Worm (Caenorhabditis elegans): ENCODE results near the gene bath-15.
A peak's percentile ranks its signal among the peaks of the same experiment; 100 is the strongest.

Gene bath-15

DNA sequence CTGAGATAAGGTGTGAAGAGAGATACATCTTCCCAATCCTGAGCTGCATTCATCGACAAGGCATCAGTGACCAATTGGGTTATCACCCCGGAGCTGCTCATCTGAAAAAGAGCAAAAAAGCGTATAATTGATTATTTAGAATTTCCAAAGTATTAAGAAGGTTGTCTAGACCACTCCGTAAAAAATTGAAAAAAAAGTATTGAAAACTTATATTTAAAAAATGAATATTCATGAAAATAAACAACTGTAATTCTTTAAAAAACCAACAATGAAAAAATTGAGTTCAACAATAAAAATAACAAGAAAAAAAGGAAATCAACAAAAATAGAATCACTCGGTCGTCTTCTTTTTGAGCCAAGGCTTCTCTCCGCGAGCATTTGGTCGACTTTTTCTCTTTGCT is 12.3 kb downstream of the bath-15 start, which contains the start of gene mtx-2:
mtx-2 (minus strand) TSS at position 101 of the 400 bp plus-strand sequence.
- no peak for TF ChIP-seq ref-1 (GFP tag; conservative IDR thresholded peaks at IDR 0.05)
- no peak for TF ChIP-seq flt-1 (GFP tag; IDR thresholded peaks at IDR 0.05)
- TF ChIP-seq tab-1 (GFP tag; IDR thresholded peaks at IDR 0.05): no peak
- no peak for TF ChIP-seq ztf-29 (GFP tag; IDR thresholded peaks at IDR 0.05)
- TF ChIP-seq ztf-23 (GFP tag; IDR thresholded peaks at IDR 0.05): no peak
- no peak for TF ChIP-seq klf-2 (GFP tag; conservative IDR thresholded peaks at IDR 0.05)
- TF ChIP-seq med-1 (GFP tag; optimal IDR thresholded peaks at IDR 0.05; ENCODE audit: insufficient read depth): no peak
- TF ChIP-seq cog-1 (tag; optimal IDR thresholded peaks at IDR 0.05): no peak
- TF ChIP-seq T22C8.4 (GFP tag; IDR thresholded peaks at IDR 0.05): no peak

- TF ChIP-seq cog-1 (tag; optimal IDR thresholded peaks at IDR 0.05) (no peak), klf-2 (GFP tag; conservative IDR thresholded peaks at IDR 0.05) (no peak), flt-1 (GFP tag; IDR thresholded peaks at IDR 0.05) (no peak), ztf-29 (GFP tag; IDR thresholded peaks at IDR 0.05) (no peak), ref-1 (GFP tag; conservative IDR thresholded peaks at IDR 0.05) (no peak), tab-1 (GFP tag; IDR thresholded peaks at IDR 0.05) (no peak), T22C8.4 (GFP tag; IDR thresholded peaks at IDR 0.05) (no peak), med-1 (GFP tag; optimal IDR thresholded peaks at IDR 0.05; ENCODE audit: insufficient read depth) (no peak), ztf-23 (GFP tag; IDR thresholded peaks at IDR 0.05) (no peak)
These were observed 13.6 kb downstream of the bath-15 start for ce11 chrIII:7762250-7762649.

DNA sequence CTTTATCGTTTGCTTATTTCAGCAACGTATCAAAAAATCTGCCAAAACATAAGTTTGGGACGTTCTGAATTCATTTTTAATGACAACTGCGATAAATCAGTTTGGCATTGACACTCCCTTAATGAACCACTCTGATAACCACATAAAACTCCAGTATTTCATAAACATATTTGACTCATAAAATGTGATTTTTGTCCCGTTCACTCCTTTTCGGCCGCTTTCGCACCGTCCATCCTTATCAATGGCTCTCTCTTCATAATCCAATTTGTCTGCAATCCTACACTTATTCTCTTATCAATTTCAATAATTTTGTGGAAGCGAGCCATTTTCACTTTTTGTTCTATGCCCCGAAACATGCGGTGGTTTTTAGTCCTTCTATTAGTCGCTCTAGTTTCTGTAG is 17.3 kb downstream of the bath-15 start, which contains the start of gene pcp-1:
pcp-1 (plus strand) TSS at position 342 of the 400 bp plus-strand sequence.
- no peak for TF ChIP-seq klf-2 (GFP tag; conservative IDR thresholded peaks at IDR 0.05)
- no peak for TF ChIP-seq flt-1 (GFP tag; IDR thresholded peaks at IDR 0.05)
- TF ChIP-seq tab-1 (GFP tag; IDR thresholded peaks at IDR 0.05): no peak
- TF ChIP-seq T22C8.4 (GFP tag; IDR thresholded peaks at IDR 0.05): no peak
- TF ChIP-seq cog-1 (tag; optimal IDR thresholded peaks at IDR 0.05): no peak
- TF ChIP-seq med-1 (GFP tag; optimal IDR thresholded peaks at IDR 0.05; ENCODE audit: insufficient read depth): no peak
- no peak for TF ChIP-seq ref-1 (GFP tag; conservative IDR thresholded peaks at IDR 0.05)

DNA sequence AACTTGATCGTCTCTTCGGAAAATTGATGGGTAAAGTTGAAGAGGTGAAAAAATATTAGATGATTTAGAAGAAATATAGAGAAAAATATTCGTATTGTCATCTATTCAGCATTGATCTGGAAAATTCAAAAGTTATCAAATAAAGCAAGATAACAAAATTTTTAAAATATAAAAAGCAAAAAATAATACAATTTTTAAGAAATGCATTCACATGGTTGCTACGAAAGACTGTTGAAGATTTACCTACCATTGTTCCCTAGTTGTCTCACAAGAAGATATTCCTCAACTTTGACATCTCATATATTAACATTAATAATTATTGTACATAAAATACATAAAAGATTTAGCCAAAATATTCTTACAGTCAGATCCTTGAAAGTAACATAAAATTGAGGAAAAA is 21.5 kb downstream of the bath-15 start, which contains the start of gene cdh-3:
cdh-3 (minus strand) TSS at position 101 of the 400 bp plus-strand sequence.
- TF ChIP-seq ztf-23 (GFP tag; IDR thresholded peaks at IDR 0.05) (no peak), ztf-29 (GFP tag; IDR thresholded peaks at IDR 0.05) (no peak), cog-1 (tag; optimal IDR thresholded peaks at IDR 0.05) (no peak), ref-1 (GFP tag; conservative IDR thresholded peaks at IDR 0.05) (no peak), med-1 (GFP tag; optimal IDR thresholded peaks at IDR 0.05; ENCODE audit: insufficient read depth) (no peak), flt-1 (GFP tag; IDR thresholded peaks at IDR 0.05) (no peak), tab-1 (GFP tag; IDR thresholded peaks at IDR 0.05) (no peak)

- no peak for TF ChIP-seq tab-1 (GFP tag; IDR thresholded peaks at IDR 0.05)
- TF ChIP-seq flt-1 (GFP tag; IDR thresholded peaks at IDR 0.05): no peak
- TF ChIP-seq klf-2 (GFP tag; conservative IDR thresholded peaks at IDR 0.05): no peak
- TF ChIP-seq ztf-23 (GFP tag; IDR thresholded peaks at IDR 0.05): no peak
- TF ChIP-seq med-1 (GFP tag; optimal IDR thresholded peaks at IDR 0.05; ENCODE audit: insufficient read depth): no peak
- TF ChIP-seq ztf-29 (GFP tag; IDR thresholded peaks at IDR 0.05): no peak
- no peak for TF ChIP-seq ref-1 (GFP tag; conservative IDR thresholded peaks at IDR 0.05)
- no peak for TF ChIP-seq T22C8.4 (GFP tag; IDR thresholded peaks at IDR 0.05)
- TF ChIP-seq cog-1 (tag; optimal IDR thresholded peaks at IDR 0.05): no peak
These were observed 32.6 kb downstream of the bath-15 start for ce11 chrIII:7743183-7743582.

ce11 chrIII:7737646-7738258 is 38.1 kb downstream of the bath-15 start:
- TF ChIP-seq cog-1 (tag; optimal IDR thresholded peaks at IDR 0.05) (no peak), flt-1 (GFP tag; IDR thresholded peaks at IDR 0.05) (no peak), ztf-23 (GFP tag; IDR thresholded peaks at IDR 0.05) (no peak), tab-1 (GFP tag; IDR thresholded peaks at IDR 0.05) (no peak), med-1 (GFP tag; optimal IDR thresholded peaks at IDR 0.05; ENCODE audit: insufficient read depth) (no peak), klf-2 (GFP tag; conservative IDR thresholded peaks at IDR 0.05) (no peak), ztf-29 (GFP tag; IDR thresholded peaks at IDR 0.05) (no peak)

DNA sequence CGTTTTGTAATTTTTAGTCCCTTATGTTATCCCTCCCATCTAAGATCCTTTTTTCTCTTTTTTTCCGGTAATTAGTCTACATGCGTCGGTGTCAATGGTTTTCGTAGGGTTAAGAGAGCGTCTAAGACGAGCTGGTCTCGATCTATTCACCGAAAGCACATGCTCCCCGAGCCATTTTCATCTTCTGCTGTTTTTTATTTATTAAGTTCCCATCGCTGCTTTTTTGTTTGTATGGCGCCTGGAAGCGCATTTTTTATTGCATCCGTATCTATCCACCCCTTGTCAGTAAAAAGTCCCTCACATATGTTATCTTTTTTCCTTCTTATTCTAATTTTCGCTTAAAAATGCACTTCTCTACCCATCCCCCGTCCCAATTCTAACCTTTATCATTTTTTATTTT is 39.0 kb downstream of the bath-15 start:
- no peak for TF ChIP-seq med-1 (GFP tag; optimal IDR thresholded peaks at IDR 0.05; ENCODE audit: insufficient read depth)
- no peak for TF ChIP-seq ref-1 (GFP tag; conservative IDR thresholded peaks at IDR 0.05)
- TF ChIP-seq ztf-29 (GFP tag; IDR thresholded peaks at IDR 0.05): no peak
- no peak for TF ChIP-seq T22C8.4 (GFP tag; IDR thresholded peaks at IDR 0.05)
- no peak for TF ChIP-seq flt-1 (GFP tag; IDR thresholded peaks at IDR 0.05)
- TF ChIP-seq cog-1 (tag; optimal IDR thresholded peaks at IDR 0.05): no peak
- no peak for TF ChIP-seq klf-2 (GFP tag; conservative IDR thresholded peaks at IDR 0.05)
- no peak for TF ChIP-seq ztf-23 (GFP tag; IDR thresholded peaks at IDR 0.05)
- TF ChIP-seq tab-1 (GFP tag; IDR thresholded peaks at IDR 0.05): no peak

DNA sequence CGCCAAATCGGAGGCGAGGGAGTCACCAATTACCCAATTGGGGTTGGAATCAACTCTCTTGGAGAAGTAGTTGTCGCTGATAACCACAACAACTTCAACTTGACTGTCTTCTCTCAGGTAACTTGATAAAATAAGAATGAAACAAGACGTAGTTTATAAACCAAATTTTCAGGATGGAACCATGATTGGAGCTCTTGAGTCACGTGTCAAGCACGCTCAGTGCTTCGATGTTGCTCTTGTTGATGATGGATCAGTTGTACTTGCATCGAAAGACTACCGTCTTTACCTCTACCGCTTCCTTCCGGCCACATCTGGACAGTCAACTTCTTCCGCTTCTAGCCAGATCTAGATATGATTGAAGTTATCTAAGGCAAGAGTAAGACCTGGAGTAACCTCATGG is 39.8 kb downstream of the bath-15 start:
- no peak for TF ChIP-seq klf-2 (GFP tag; conservative IDR thresholded peaks at IDR 0.05)
- no peak for TF ChIP-seq cog-1 (tag; optimal IDR thresholded peaks at IDR 0.05)
- TF ChIP-seq T22C8.4 (GFP tag; IDR thresholded peaks at IDR 0.05): no peak
- TF ChIP-seq med-1 (GFP tag; optimal IDR thresholded peaks at IDR 0.05; ENCODE audit: insufficient read depth): no peak
- TF ChIP-seq ref-1 (GFP tag; conservative IDR thresholded peaks at IDR 0.05): no peak
- TF ChIP-seq tab-1 (GFP tag; IDR thresholded peaks at IDR 0.05): no peak

- TF ChIP-seq tab-1 (GFP tag; IDR thresholded peaks at IDR 0.05) (no peak), cog-1 (tag; optimal IDR thresholded peaks at IDR 0.05) (peak; percentile 23), flt-1 (GFP tag; IDR thresholded peaks at IDR 0.05) (no peak)
These were observed 41.7 kb downstream of the bath-15 start for ce11 chrIII:7734105-7734504.

DNA sequence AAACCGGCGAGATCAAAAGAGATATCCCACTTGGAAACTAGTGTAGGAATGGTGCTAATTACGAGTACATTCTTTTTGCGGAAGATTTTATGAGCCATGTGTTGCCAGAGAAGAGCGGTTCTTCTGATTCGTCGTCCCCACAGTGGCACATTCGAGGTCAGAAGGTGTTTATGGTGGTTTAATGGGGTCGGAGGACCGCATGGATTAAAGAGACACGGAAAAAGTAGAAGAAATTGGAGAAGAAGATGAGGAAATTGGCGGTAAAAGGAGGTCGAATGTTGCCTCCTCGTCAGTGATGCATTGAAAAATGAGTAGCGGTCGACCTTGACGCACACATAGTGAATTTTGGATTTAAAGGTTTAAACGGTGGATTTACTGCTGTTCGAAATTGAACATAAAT is 42.3 kb downstream of the bath-15 start:
- no peak for TF ChIP-seq ztf-29 (GFP tag; IDR thresholded peaks at IDR 0.05)
- 0 out of 2 replicates have a peak, but pooled peaks have one; percentile 46 for TF ChIP-seq ztf-23 (GFP tag; IDR thresholded peaks at IDR 0.05)
- peak; percentile 25; the same call in 1 of the 2 replicates for TF ChIP-seq flt-1 (GFP tag; IDR thresholded peaks at IDR 0.05)

Data from whole organism, midembryonic.